Worm (Caenorhabditis elegans) whole organism, L1 larva: Measurements from ENCODE around the gene suex-1.
"Not testable (repeated sequence)": the region's sequence is repeated elsewhere in the genome, so short reads cannot be mapped to it uniquely, and the experiment has no call there.

Experiments used
- aha-1 ChIP-seq: fragments of 150-350 bp; optimal IDR thresholded peaks from 2 replicates; lab custom pipeline; 2014; ENCODE audit warnings: missing biosample characterization, missing genetic modification characterization
- ceh-82 ChIP-seq, 3 experiments: fragments of 150-350 bp in 1 of 3; sonication (generic microtip) in 2 of 3; optimal IDR thresholded peaks; 2 replicates each; lab custom pipeline; 2014 to 2017; ENCODE audit warnings: missing biosample characterization in 3 of 3, missing genetic modification characterization in 3 of 3
- ceh-88 ChIP-seq: fragments of 200-800 bp; sonication (Bioruptor generic); IDR thresholded peaks from 2 replicates; pipeline ENCODE4 v1.3.6; 2022; ENCODE audit warnings: missing genetic modification characterization, missing compliant biosample characterization
- fos-1 ChIP-seq: fragments of 150-350 bp; optimal IDR thresholded peaks from 2 replicates; lab custom pipeline; 2014; ENCODE audit warnings: missing biosample characterization, missing genetic modification characterization
- lin-15B ChIP-seq: fragments of 150-350 bp; sonication (generic microtip); optimal IDR thresholded peaks from 3 replicates; lab custom pipeline; 2014; ENCODE audit warnings: missing biosample characterization, missing genetic modification characterization
- lin-39 ChIP-seq: fragments of 150-350 bp; optimal IDR thresholded peaks from 2 replicates; lab custom pipeline; 2014; ENCODE audit warnings: missing biosample characterization, missing genetic modification reagents, missing genetic modification characterization
- nhr-90 ChIP-seq: sonication (generic microtip); optimal IDR thresholded peaks from 2 replicates; lab custom pipeline; 2016; ENCODE audit warnings: mild to moderate bottlenecking, missing genetic modification characterization, missing compliant biosample characterization; ENCODE audit not compliant: poor library complexity
- snpc-4 ChIP-seq: fragments of 150-350 bp; optimal IDR thresholded peaks from 2 replicates; lab custom pipeline; 2014; ENCODE audit warnings: missing biosample characterization, missing genetic modification characterization
- unc-98 ChIP-seq: fragments of 200-800 bp; sonication (Bioruptor generic); IDR thresholded peaks from 2 replicates; pipeline ENCODE4 v1.3.6; 2022; ENCODE audit warnings: missing genetic modification characterization, missing compliant biosample characterization
- vab-15 ChIP-seq: sonication (generic microtip); optimal IDR thresholded peaks from 2 replicates; lab custom pipeline; 2017; ENCODE audit warnings: missing genotype, mild to moderate bottlenecking, missing genetic modification characterization, missing compliant biosample characterization

- not testable (repeated sequence) for TF ChIP-seq snpc-4 (tag; lab: Kevin White, UChicago); unc-98; lin-39 (tag; lab: Kevin White, UChicago); aha-1; vab-15 (tag; lab: Kevin White, UChicago); lin-15B (tag; lab: Kevin White, UChicago); ceh-88; nhr-90 (tag; lab: Kevin White, UChicago); fos-1 (tag; lab: Kevin White, UChicago); ceh-82 (tag; optimal IDR thresholded peaks at IDR 0.05; lab: Kevin White, UChicago)
Observed at ce11 chrII:5540113-5540512, 42.1 kb upstream of the suex-1 start, which contains the start of gene hlh-27.
